Fruit fly (Drosophila melanogaster) ovary, adult (tissue): ENCODE data around the gene Xport-A.
A peak's percentile ranks its signal among the peaks of the same experiment; 100 is the strongest.

ENCODE experiments used
- CG17801 ChIP-seq: fragments of 200-800 bp; optimal IDR thresholded peaks from 2 replicates; lab custom pipeline; 2019; ENCODE audit warnings: missing biosample characterization, mild to moderate bottlenecking, missing genetic modification characterization, moderate library complexity; ENCODE audit not compliant: partially characterized antibody

Xport-A gene

DNA sequence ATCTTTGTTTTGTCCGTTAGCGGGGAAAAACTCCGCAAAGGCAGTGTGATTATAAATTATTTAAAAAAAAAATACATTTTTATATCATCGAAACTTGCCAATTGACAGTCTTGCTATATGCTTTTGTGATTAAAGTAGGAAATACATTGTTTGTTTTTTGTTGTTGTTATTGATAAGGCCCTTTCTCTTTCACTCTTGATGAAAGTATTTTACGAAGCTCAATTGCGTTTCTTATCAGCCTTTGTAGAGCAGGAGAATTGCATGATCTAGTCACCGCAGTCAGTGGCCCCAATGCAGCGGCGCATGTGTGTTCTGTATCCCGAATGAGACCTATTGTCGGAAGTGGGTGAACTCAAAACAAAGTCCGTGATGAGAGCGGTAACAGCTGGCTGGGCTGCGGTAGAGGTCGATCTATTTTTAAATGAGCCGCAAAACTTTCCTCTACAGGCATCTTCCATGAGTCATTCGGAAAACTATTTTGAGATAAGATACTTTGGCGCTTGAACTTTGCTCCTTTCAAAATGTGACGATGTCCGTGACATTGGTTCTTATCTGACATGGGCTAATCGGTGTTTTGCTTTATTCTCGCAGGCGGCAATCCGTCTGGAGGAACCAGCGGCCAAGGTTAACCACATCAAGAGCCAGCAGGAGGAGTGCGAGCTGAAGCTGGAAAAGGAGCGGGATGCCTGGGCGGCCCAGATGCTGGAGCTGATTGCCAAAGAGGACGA, 4.7 kb downstream of the Xport-A start:
- TF ChIP-seq CG17801 (GFP tag; lab: Kevin White, UChicago), result no peak

DNA sequence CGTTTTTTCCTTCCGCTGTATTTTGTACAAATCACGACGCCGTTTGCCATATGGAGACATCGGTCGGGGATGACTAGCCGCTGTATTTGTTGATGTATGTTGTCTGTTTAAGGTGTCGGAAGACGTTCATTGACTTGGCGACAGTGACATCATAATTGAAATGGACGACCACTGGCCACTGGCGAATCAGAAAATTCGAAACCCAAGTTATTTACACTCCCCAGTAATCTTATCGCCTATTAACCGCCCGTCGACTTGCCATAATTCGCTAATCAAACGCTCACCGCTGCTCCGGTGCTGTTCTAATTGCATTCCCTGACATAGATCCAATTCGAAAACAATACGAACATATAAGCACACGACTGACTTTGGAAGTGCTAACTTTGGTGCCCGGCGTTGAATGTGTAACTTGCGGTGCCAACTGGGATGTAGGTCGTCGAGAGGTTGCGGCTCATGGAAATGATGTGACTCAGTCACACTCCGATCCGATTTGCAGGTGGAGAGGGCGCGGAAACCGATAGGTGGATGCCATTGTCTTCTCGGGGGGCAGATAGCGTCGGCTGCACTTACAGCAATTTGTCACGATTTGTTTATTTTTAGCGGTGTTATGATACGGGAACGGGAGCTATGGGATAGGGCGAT, 5.5 kb downstream of the Xport-A start:
- TF ChIP-seq CG17801 (GFP tag; lab: Kevin White, UChicago), result no peak

DNA sequence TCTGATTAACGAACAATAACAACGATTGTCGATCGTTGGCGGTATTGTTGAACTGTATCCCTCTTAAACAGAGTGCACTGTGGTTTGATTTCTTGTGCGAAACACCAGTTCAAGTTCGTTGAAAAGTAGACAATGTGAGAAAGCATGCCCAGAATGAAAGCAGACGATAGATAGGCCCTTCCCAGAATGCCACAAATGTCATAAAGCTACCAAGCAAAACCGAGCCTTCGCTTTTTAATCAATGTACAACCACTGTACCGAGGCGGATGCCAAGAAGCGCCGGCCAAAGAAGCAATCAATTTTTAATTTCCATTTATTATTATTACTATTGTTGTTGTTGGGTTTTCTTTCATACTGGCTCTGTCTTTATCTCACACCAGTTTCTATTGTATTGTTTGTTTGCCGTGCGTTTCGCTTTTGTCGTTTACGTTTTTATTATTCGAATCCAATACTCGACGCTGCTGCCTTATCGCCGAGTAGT, 6.3 kb downstream of the Xport-A start:
- no peak for TF ChIP-seq CG17801 (GFP tag; lab: Kevin White, UChicago)

DNA sequence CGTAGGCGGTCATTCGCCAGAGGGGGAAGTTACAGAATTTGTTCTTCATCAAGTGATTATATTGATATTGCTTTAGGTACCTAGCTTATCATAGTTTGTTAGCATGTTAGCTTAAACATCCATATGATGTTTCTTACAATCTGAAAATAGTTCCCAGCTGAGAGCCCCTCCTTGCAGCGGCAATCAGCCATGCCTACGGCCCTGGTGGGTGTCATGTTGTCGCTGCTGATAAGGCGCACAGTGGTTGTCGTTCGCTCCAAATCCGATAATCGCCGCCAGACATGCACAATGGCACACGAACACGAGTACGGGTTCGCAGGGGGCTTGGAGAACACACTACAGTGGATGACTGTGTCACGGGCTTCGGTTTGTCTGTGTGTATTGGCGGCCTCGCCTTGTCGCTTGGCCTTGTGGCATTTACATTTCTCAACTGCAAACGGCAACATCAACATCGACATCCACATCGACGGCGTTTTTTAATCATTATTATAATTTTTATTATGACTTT, 9.2 kb downstream of the Xport-A start:
- TF ChIP-seq CG17801 (GFP tag; lab: Kevin White, UChicago), result peak; percentile 47

DNA sequence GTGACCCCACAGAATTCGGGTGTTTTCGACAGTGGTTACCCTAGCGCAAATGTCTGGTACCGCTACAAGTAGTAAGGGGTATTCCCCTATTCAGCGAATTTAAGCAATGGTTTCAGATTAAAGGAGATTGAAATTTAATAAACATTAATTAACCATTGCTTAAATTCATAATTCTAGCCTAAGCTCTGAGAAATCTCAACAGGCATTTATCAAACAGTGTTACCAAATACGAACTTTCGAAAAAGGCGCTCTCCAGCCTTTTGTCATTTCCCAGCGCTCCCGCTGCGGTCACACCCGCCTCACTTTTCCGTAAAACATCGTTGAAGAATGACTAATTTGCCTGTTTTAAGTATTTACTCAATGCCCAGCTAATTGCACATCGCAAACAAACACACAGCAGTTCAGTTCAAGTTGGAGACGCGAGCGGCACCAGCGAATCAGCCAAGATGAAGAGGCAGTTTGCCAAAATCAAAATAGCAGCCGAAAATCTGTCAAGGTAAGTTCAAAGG, 10.3 kb downstream of the Xport-A start, which contains the start of the genes Surf6 and RhoGAP92B:
Gene Surf6, minus strand, starts transcription at position 4 of the 509 bp plus-strand sequence.
Gene RhoGAP92B, plus strand, starts transcription at position 300 of the 509 bp plus-strand sequence.
- peak; percentile 72 for TF ChIP-seq CG17801 (GFP tag; lab: Kevin White, UChicago)

DNA sequence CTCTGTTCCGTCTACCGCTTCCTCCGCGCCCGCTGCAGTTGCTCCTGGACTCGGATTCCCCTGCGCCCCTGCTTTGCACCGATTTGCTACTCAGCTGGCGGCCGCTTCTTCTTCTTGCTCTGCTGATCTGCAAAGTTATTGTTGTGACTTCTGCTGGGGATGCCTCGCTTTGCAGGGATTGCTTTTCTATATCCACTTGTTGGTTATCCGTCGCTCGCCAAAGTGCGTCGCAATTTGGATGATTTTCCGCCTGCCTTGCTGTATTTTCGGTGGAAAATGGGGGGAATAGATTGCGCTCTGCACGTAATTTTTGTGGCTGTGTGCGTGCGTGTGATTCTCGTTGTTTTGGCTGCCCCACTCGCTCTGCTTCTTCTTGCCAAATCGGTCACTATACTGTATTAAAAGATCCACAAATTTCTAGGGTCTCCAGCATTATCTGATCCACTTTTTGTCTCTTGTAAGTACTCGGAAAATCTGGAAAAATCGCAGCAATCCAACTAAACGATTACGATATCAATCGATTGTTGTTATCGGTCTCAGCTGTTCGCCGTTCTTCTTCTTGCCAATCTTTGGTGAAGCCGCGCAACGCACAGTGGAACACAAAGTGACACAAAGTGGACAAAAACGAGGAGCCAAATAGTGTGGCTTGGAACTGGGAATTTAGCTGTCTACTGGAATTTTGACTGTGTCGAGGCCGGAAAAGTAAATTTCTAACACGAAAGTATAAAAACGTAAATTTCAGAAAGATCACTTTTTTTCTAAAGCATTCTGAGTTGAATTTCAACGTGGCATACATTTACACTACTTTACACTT, 12.1 kb downstream of the Xport-A start, which contains the start of gene ClpX:
Gene ClpX, minus strand, starts transcription at position 764 of the 814 bp plus-strand sequence.
- TF ChIP-seq CG17801 (GFP tag; lab: Kevin White, UChicago), result peak; percentile 54

DNA sequence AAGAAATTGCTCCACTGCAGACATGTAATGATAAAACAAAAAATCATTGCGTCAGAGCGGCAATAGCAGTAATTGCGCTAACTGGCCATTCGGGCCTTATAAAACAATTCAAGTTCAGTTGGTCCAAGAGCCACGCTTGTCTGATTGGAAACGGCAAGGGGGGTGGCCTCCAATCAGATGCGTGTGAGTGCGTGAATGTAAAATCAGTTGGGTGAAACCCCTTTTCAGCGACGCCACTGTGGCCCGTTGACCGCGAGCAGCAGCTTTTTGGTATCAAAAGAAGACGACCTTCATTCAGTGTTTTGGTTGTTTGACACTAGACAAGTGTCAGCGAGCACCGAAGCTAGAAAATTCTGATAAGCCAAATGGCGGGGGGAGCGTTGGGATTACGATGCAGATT, 12.9 kb downstream of the Xport-A start:
- no peak for TF ChIP-seq CG17801 (GFP tag; lab: Kevin White, UChicago)

DNA sequence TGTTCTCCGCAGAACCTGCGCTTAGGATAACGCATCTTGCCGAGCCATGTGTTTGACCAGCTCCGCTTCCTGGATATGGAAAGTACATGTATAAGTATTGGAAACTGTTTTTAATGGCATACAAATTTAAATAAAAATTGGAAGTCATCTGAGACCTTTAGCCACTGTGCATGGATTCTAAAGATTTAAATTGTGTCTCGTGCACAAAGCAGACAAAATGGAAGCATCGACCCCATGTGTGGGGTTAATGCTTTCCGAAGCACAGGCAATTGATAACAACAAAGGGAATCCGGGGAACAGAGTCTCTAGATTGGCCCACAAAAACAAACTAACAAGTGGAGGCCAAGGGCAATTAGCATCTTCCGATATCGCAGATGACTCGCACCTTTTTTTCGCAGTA, 13.5 kb downstream of the Xport-A start:
- TF ChIP-seq CG17801 (GFP tag; lab: Kevin White, UChicago), result no peak

DNA sequence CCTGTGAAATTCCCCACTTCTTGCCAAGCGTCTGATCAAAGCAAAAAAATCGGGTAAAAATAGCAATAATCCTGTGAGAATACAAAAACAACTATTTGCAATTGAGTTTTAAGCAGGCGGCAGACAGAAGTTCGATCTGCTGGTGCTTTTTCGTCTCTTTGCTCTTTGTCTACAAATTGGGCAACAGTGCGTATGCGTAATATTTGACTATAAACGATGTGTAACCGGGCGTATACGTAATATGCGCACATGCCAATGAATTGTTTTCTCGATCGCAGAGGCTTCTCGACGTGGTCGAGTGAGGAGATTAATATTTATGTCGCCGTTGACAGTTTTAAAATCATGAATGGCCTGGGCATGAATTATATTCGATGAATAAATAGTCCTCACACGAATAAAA, 19.9 kb downstream of the Xport-A start:
- no peak for TF ChIP-seq CG17801 (GFP tag; lab: Kevin White, UChicago)

DNA sequence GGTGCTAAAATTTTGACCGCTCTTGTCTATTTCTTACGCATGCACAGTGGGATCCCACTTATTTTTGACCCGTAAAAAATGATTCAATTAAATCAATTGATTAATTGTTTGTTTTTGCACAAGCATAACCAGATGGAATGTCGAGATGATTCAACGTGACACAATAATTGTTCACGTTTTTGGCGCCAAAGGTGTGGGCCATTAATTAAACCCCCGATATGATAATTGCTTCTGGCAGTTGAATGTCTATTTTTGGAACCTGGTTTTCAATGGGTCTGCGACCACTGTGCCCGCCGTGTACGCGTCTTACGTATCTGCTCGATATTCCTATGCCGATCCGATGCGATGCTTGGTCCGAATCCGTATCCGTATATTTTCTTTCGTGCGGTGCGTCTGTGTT, 23.2 kb downstream of the Xport-A start:
- TF ChIP-seq CG17801 (GFP tag; lab: Kevin White, UChicago), result peak; percentile 16

DNA sequence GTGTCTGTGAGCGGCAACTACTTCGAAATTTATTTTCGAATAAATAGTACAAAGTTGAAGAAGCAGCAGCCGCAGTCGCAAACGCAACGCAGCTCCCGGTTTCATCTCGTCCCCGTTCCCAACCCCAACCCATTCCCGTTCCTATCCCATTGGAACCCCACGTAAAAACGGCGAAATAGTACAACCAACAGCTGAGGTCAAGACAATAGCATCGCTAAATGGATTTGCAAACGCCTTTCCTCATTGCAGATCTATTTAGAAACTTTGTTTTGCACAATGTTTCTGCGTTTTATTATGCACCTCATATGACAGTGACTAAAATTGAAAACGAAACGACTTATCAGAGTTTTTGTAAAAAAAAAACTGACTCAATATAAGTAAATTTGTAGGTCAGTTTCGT, 23.8 kb downstream of the Xport-A start:
- no peak for TF ChIP-seq CG17801 (GFP tag; lab: Kevin White, UChicago)

DNA sequence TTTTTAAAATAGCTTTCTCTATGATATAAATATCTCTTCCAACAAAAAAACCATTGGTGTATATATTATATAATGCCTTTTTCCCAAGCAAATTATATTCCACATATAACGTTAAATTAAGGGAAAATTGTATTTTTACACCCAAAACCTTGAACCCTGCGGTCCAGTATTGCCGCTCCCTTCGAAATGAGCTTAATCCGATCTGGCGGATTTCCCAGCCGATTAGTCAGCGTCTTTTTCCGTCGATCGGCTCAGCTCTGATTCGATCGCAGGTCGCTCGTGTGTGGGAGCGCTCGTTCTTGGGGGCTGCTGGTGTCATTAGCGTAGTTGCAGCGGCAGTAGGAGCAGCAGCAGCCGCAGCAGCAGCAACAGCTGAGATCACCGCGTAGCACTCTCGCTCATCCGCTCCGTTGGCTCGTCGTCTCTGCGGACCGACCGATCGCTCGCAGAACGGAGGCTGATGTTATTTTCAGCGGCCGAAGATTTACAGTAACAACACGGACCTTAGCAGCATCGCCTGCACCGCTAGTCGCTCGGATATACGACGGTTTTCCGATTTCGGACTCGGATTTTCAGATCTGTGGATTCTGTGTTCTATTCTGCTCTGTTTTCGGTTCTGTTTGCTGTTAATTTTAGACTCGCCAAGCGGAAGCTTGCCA, 24.7 kb downstream of the Xport-A start, which contains the start of gene CG4733:
Gene CG4733, plus strand, starts transcription at position 350 of the 659 bp plus-strand sequence.
- peak; percentile 2 for TF ChIP-seq CG17801 (GFP tag; lab: Kevin White, UChicago)

DNA sequence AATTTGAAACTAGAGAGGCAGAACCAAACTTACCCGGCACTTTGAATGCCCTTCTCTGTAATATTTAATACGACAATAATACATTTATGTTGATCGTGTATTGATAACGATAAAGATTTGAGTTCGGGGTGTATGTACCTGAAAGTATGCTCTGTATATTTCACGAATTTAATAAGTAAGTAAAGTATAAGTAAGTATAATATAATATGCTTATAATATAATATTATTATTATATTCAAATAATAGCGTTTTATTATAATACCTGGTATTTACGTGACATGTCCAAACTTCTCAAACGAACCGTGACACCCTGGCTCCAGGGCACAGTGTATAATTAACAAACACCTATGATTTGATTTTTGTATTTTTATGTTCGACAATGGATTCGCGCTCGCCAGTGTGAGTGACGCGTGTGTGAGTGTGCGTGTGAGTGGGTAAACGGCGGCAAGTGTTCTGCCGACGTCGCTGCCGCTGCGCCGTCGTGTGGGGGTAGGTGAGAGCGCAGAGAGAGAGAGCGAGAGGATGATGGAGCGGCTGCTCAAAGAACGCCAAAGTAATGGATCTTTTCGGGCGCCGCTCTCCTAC, 25.5 kb downstream of the Xport-A start:
- TF ChIP-seq CG17801 (GFP tag; lab: Kevin White, UChicago), result no peak
